Fruit fly (Drosophila melanogaster): ENCODE results near the gene Nep2.

DNA sequence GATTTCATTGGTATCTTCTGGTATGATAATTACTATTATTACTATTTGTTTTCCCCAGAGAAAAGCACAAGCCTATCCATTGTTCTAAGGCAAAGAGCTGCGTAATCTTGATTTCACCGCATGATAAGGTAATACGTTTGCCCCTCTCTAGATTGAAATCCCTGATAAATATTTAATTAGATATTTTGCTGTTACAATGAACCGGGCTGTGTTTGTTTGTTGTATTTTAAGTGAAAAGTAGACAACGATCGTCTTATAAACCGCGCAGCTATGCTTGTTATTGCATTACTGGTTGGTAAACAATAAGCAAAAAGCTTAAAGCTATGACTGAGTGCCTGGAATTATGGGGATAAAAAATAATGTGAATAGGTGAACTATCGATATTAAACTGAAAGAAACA is 36.9 kb downstream of the Nep2 start:
- TF ChIP-seq br (GFP tag; optimal IDR thresholded peaks at IDR 0.05) (no peak), Vsx2 (GFP tag; optimal IDR thresholded peaks at IDR 0.05; ENCODE audit: partially characterized antibody) (no peak), ey (GFP tag; optimal IDR thresholded peaks at IDR 0.05) (no peak), Myc (optimal IDR thresholded peaks at IDR 0.05) (no peak)
